Worm (Caenorhabditis elegans): ENCODE measurements around the gene C53C11.2.

DNA sequence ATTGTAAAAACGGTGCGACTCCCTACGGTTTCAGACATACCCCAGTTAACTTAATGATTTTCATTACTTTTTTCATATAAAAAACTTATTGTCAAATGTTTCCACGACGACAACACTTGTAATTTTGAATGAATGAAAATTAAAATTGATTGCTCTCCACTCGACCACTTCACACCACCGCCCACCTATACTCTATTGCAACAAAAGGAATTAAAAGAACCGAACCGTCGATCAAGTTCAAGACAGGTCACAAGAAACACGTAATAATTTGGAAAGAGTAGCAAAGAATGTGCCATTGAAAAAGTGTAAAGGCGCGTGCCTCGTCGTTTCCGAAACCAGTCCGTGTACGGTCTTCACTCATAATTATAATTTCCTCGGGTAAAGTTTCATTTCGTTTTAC lies 26.1 kb downstream of the C53C11.2 start, which contains the start of gene F10D7.11:
- TF ChIP-seq nhr-237 (tag; optimal IDR thresholded peaks at IDR 0.05), result no peak
- TF ChIP-seq pha-4 (tag; optimal IDR thresholded peaks at IDR 0.05), result no peak
- TF ChIP-seq lin-13 (tag; optimal IDR thresholded peaks at IDR 0.05), result no peak
- TF ChIP-seq M03D4.4 (tag; optimal IDR thresholded peaks at IDR 0.05), result no peak
- TF ChIP-seq nhr-76 (tag; optimal IDR thresholded peaks at IDR 0.05), result no peak
- TF ChIP-seq ces-1 (GFP tag; optimal IDR thresholded peaks at IDR 0.05), result no peak
- no peak for TF ChIP-seq nhr-2 (tag; optimal IDR thresholded peaks at IDR 0.05)
- TF ChIP-seq drap-1 (GFP tag; optimal IDR thresholded peaks at IDR 0.05), result no peak
- TF ChIP-seq ceh-83 (GFP tag; optimal IDR thresholded peaks at IDR 0.05), result no peak
- TF ChIP-seq lsy-2 (tag; optimal IDR thresholded peaks at IDR 0.05), result no peak
- no peak for TF ChIP-seq nhr-28 (tag; optimal IDR thresholded peaks at IDR 0.05)
- TF ChIP-seq mab-5 (tag; optimal IDR thresholded peaks at IDR 0.05), result no peak
- no peak for TF ChIP-seq blmp-1 (tag; optimal IDR thresholded peaks at IDR 0.05)
